Fruit fly (Drosophila melanogaster) whole organism, prepupa: Measurements from ENCODE around the gene CG12123.

ENCODE experiments used
- CG16779 ChIP-seq: fragments of 200-800 bp; sonication (Bioruptor generic); optimal IDR thresholded peaks from 3 replicates; lab custom pipeline; 2017; ENCODE audit warnings: missing biosample characterization, mild to moderate bottlenecking, missing genetic modification characterization
- CG3919 ChIP-seq: fragments of 200-800 bp; sonication (Bioruptor generic); optimal IDR thresholded peaks from 3 replicates; lab custom pipeline; 2016; ENCODE audit warnings: missing biosample characterization, missing genetic modification characterization
- CG6808 ChIP-seq: fragments of 200-800 bp; sonication (Bioruptor generic); optimal IDR thresholded peaks from 3 replicates; lab custom pipeline; 2017; ENCODE audit warnings: missing biosample characterization, missing genetic modification characterization, mild to moderate bottlenecking, moderate library complexity, missing genetic modification reagents
- CG6854 ChIP-seq: fragments of 200-800 bp; sonication (Bioruptor generic); optimal IDR thresholded peaks from 2 replicates; lab custom pipeline; 2017; ENCODE audit warnings: missing biosample characterization, mild to moderate bottlenecking, missing genetic modification characterization
- CG8319 ChIP-seq: fragments of 200-800 bp; sonication (Bioruptor generic); optimal IDR thresholded peaks from 3 replicates; lab custom pipeline; 2016; ENCODE audit warnings: missing biosample characterization, missing genetic modification characterization
- Eip75B ChIP-seq: fragments of 200-800 bp; sonication (Bioruptor generic); optimal IDR thresholded peaks from 3 replicates; lab custom pipeline; 2016; ENCODE audit warnings: missing biosample characterization, missing genetic modification characterization
- Sox15 ChIP-seq: fragments of 200-800 bp; sonication (Bioruptor generic); optimal IDR thresholded peaks from 3 replicates; lab custom pipeline; 2016; ENCODE audit warnings: missing biosample characterization, missing genetic modification characterization
- dsx ChIP-seq: fragments of 200-800 bp; optimal IDR thresholded peaks from 3 replicates; lab custom pipeline; 2019; ENCODE audit warnings: missing biosample characterization, mild to moderate bottlenecking, missing genetic modification characterization, moderate library complexity; ENCODE audit not compliant: poor library complexity, severe bottlenecking
- fd85E ChIP-seq: fragments of 200-800 bp; sonication (Bioruptor generic); optimal IDR thresholded peaks from 3 replicates; lab custom pipeline; 2016; ENCODE audit warnings: missing biosample characterization, missing genetic modification characterization
- topi ChIP-seq: fragments of 200-800 bp; sonication (Bioruptor generic); optimal IDR thresholded peaks from 3 replicates; lab custom pipeline; 2016; ENCODE audit warnings: missing biosample characterization, missing genetic modification characterization

DNA sequence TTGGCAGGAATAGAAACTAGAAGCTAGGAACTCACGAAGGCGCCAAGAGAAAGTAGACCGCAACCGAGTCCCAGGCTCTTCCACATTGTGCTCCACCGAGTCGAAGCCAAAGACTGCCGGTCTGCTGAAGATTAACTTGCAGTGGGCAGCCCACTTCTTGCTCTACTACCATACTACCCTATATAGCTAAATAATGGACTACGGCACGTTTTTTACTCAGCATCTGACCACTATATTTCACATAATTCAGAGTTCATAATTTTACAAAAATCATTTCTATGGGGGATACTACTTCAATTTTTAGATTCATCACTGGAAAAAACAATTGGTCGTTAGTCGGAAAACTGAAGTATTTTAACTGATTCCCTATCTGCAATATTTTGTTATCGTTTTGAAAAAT, 8.4 kb downstream of the CG12123 start, which contains the start of gene CG32712:
- TF ChIP-seq dsx: no peak
- no peak for TF ChIP-seq topi (GFP tag; lab: Kevin White, UChicago)
- no peak for TF ChIP-seq CG3919
- TF ChIP-seq Sox15 (GFP tag; lab: Kevin White, UChicago): no peak
- TF ChIP-seq CG16779 (tag; lab: Kevin White, UChicago): no peak
- TF ChIP-seq CG6808 (GFP tag; lab: Kevin White, UChicago): no peak
- TF ChIP-seq Eip75B (GFP tag; lab: Kevin White, UChicago): no peak
- no peak for TF ChIP-seq CG8319 (GFP tag; lab: Kevin White, UChicago)
- TF ChIP-seq fd85E (GFP tag; lab: Kevin White, UChicago): no peak
- TF ChIP-seq CG6854 (GFP tag; lab: Kevin White, UChicago): no peak
